Fruit fly (Drosophila melanogaster) whole organism, embryonic: ENCODE results near the gene Hip14.

Experiments used
- Blimp-1 ChIP-seq: fragments of 200-800 bp; sonication (Bioruptor generic); optimal IDR thresholded peaks from 3 replicates; lab custom pipeline; 2018; ENCODE audit warnings: missing biosample characterization, missing genetic modification characterization, mild to moderate bottlenecking, moderate library complexity, missing genetic modification reagents
- CG10431 ChIP-seq: fragments of 200-800 bp; sonication (Bioruptor generic); optimal IDR thresholded peaks from 3 replicates; lab custom pipeline; 2018; ENCODE audit warnings: missing biosample characterization, mild to moderate bottlenecking, missing genetic modification characterization
- CG12391 ChIP-seq: fragments of 200-800 bp; sonication (Bioruptor generic); optimal IDR thresholded peaks from 3 replicates; lab custom pipeline; 2018; ENCODE audit warnings: missing biosample characterization, mild to moderate bottlenecking, missing genetic modification characterization, moderate library complexity
- CG32772 ChIP-seq: fragments of 200-800 bp; sonication (Bioruptor generic); IDR thresholded peaks from 2 replicates; pipeline ENCODE4 v1.3.6; 2022; ENCODE audit warnings: missing biosample characterization, missing genetic modification characterization
- CG4820 ChIP-seq: fragments of 200-800 bp; sonication (Bioruptor generic); optimal IDR thresholded peaks from 3 replicates; lab custom pipeline; 2016; ENCODE audit warnings: missing biosample characterization, missing genetic modification characterization
- CG8388 ChIP-seq: fragments of 200-800 bp; sonication (Bioruptor generic); optimal IDR thresholded peaks from 2 replicates; lab custom pipeline; 2019; ENCODE audit warnings: missing biosample characterization, mild to moderate bottlenecking, missing genetic modification characterization, moderate library complexity
- CG8478 ChIP-seq: fragments of >200 bp; optimal IDR thresholded peaks from 2 replicates; lab custom pipeline; 2018
- D19A ChIP-seq: fragments of 200-800 bp; optimal IDR thresholded peaks from 3 replicates; lab custom pipeline; 2019; ENCODE audit warnings: missing biosample characterization, mild to moderate bottlenecking, missing genetic modification characterization, moderate library complexity
- Deaf1 ChIP-seq: fragments of 200-800 bp; optimal IDR thresholded peaks from 3 replicates; lab custom pipeline; 2019; ENCODE audit warnings: missing biosample characterization, mild to moderate bottlenecking, missing genetic modification characterization, moderate library complexity
- Doc2 ChIP-seq: fragments of 200-800 bp; sonication (Bioruptor generic); IDR thresholded peaks from 2 replicates; pipeline ENCODE4 v1.3.6; 2022; ENCODE audit warnings: missing biosample characterization, missing genetic modification characterization
- Doc3 ChIP-seq: fragments of 200-800 bp; sonication (Bioruptor generic); IDR thresholded peaks from 3 replicates; pipeline ENCODE4 v1.3.6; 2022; ENCODE audit warnings: missing biosample characterization, missing genetic modification characterization; ENCODE audit not compliant: partially characterized antibody
- Dp ChIP-seq: fragments of 200-800 bp; sonication (Bioruptor generic); optimal IDR thresholded peaks from 2 replicates; lab custom pipeline; 2018; ENCODE audit warnings: missing biosample characterization, mild to moderate bottlenecking, missing genetic modification characterization, moderate library complexity
- Drgx ChIP-seq: fragments of 200-800 bp; sonication (Bioruptor generic); IDR thresholded peaks from 2 replicates; pipeline ENCODE4 v1.3.6; 2022; ENCODE audit warnings: missing biosample characterization, missing genetic modification characterization
- Fer1 ChIP-seq: fragments of 200-800 bp; sonication (Bioruptor generic); optimal IDR thresholded peaks from 2 replicates; lab custom pipeline; 2017; ENCODE audit warnings: missing biosample characterization, mild to moderate bottlenecking, missing genetic modification characterization
- Gug ChIP-seq: fragments of 200-800 bp; sonication (Bioruptor generic); IDR thresholded peaks from 4 replicates; pipeline ENCODE4 v1.3.6; 2022; ENCODE audit warnings: missing biosample characterization, missing genetic modification characterization
- HLHmδ ChIP-seq: fragments of 200-800 bp; sonication (Bioruptor generic); optimal IDR thresholded peaks from 2 replicates; lab custom pipeline; 2018; ENCODE audit warnings: missing biosample characterization, mild to moderate bottlenecking, missing genetic modification characterization, moderate library complexity
- HmgD ChIP-seq: fragments of 200-800 bp; sonication (Bioruptor generic); optimal IDR thresholded peaks from 3 replicates; lab custom pipeline; 2016; ENCODE audit warnings: missing biosample characterization, missing genetic modification characterization
- Hr51 ChIP-seq, 2 experiments: fragments of 200-800 bp; sonication (Bioruptor generic); optimal IDR thresholded peaks; 2 replicates in 1 of 2; 3 replicates in 1 of 2; lab custom pipeline; 2016 to 2018; ENCODE audit warnings: missing biosample characterization in 2 of 2, missing genetic modification characterization in 2 of 2, mild to moderate bottlenecking in 1 of 2, moderate library complexity in 1 of 2
- Lim3 ChIP-seq: fragments of 200-800 bp; sonication (Bioruptor generic); IDR thresholded peaks from 2 replicates; pipeline ENCODE4 v1.3.6; 2022; ENCODE audit warnings: missing biosample characterization, missing genetic modification characterization
- MBD-R2 ChIP-seq: fragments of 200-800 bp; sonication (Bioruptor generic); IDR thresholded peaks from 2 replicates; pipeline ENCODE4 v1.3.6; 2022; ENCODE audit warnings: missing biosample characterization, missing genetic modification characterization
- Max ChIP-seq: fragments of 200-800 bp; sonication (Bioruptor generic); optimal IDR thresholded peaks from 2 replicates; lab custom pipeline; 2016; ENCODE audit warnings: missing biosample characterization, mild to moderate bottlenecking, missing genetic modification characterization
- Pdp1 ChIP-seq, 2 experiments: fragments of 200-800 bp; sonication (Bioruptor generic); optimal IDR thresholded peaks; 3 replicates each; lab custom pipeline; 2016; ENCODE audit warnings: missing biosample characterization in 2 of 2, missing genetic modification characterization in 2 of 2, mild to moderate bottlenecking in 1 of 2, moderate library complexity in 1 of 2
- Sry-β ChIP-seq: fragments of 200-800 bp; sonication (Bioruptor generic); optimal IDR thresholded peaks from 2 replicates; lab custom pipeline; 2018; ENCODE audit warnings: missing biosample characterization, mild to moderate bottlenecking, missing genetic modification characterization, moderate library complexity
- Stat92E ChIP-seq, 3 experiments: fragments of >200 bp in 2 of 3; fragments of 200-800 bp in 1 of 3; sonication (Bioruptor generic) in 1 of 3; optimal IDR thresholded peaks; 2 replicates each; lab custom pipeline; 2017 to 2019; ENCODE audit warnings: missing biosample characterization in 3 of 3, missing genetic modification characterization in 3 of 3, mild to moderate bottlenecking in 1 of 3, moderate library complexity in 1 of 3
- TFAM ChIP-seq: fragments of 200-800 bp; sonication (Bioruptor generic); optimal IDR thresholded peaks from 2 replicates; lab custom pipeline; 2017; ENCODE audit warnings: missing biosample characterization, missing genetic modification characterization, inconsistent platforms
- az2 ChIP-seq: fragments of 200-800 bp; sonication (Bioruptor generic); optimal IDR thresholded peaks from 3 replicates; lab custom pipeline; 2016; ENCODE audit warnings: missing biosample characterization, missing genetic modification characterization
- bowl ChIP-seq: fragments of 200-800 bp; sonication (Bioruptor generic); IDR thresholded peaks from 2 replicates; pipeline ENCODE4 v1.3.6; 2022; ENCODE audit warnings: missing biosample characterization, missing genetic modification characterization
- chm ChIP-seq: fragments of 200-800 bp; sonication (Bioruptor generic); IDR thresholded peaks from 2 replicates; pipeline ENCODE4 v1.3.6; 2022; ENCODE audit warnings: missing biosample characterization, missing genetic modification characterization
- chn ChIP-seq: fragments of 200-800 bp; sonication (Bioruptor generic); optimal IDR thresholded peaks from 2 replicates; lab custom pipeline; 2016; ENCODE audit warnings: missing biosample characterization, missing genetic modification characterization
- eve ChIP-seq, 2 experiments: fragments of >200 bp; optimal IDR thresholded peaks; 2 replicates each; lab custom pipeline; 2017; ENCODE audit warnings: missing biosample characterization in 2 of 2, missing genetic modification characterization in 2 of 2
- her ChIP-seq: fragments of 200-800 bp; sonication (Bioruptor generic); optimal IDR thresholded peaks from 2 replicates; lab custom pipeline; 2016; ENCODE audit warnings: missing biosample characterization, missing genetic modification characterization
- hth ChIP-seq: fragments of >200 bp; optimal IDR thresholded peaks from 2 replicates; lab custom pipeline; 2017; ENCODE audit warnings: inconsistent platforms
- jigr1 ChIP-seq: fragments of 200-800 bp; sonication (Bioruptor generic); IDR thresholded peaks from 3 replicates; pipeline ENCODE4 v1.3.6; 2022; ENCODE audit warnings: missing biosample characterization, missing genetic modification characterization
- ken ChIP-seq: fragments of 200-800 bp; sonication (Bioruptor generic); IDR thresholded peaks from 3 replicates; pipeline ENCODE4 v1.3.6; 2022; ENCODE audit warnings: missing biosample characterization, missing genetic modification characterization
- kni ChIP-seq: fragments of 200-800 bp; sonication (Bioruptor generic); optimal IDR thresholded peaks from 3 replicates; lab custom pipeline; 2017; ENCODE audit warnings: mild to moderate bottlenecking, missing biosample characterization, missing genetic modification reagents, missing genetic modification characterization
- mirr ChIP-seq: fragments of 200-800 bp; sonication (Bioruptor generic); optimal IDR thresholded peaks from 3 replicates; lab custom pipeline; 2018; ENCODE audit warnings: missing biosample characterization, mild to moderate bottlenecking, missing genetic modification characterization
- mld ChIP-seq: fragments of 200-800 bp; sonication (Bioruptor generic); IDR thresholded peaks from 3 replicates; pipeline ENCODE4 v1.3.6; 2022; ENCODE audit warnings: missing biosample characterization, missing genetic modification characterization; ENCODE audit not compliant: partially characterized antibody
- nau ChIP-seq: fragments of 200-800 bp; sonication (Bioruptor generic); optimal IDR thresholded peaks from 3 replicates; lab custom pipeline; 2017; ENCODE audit warnings: missing biosample characterization, mild to moderate bottlenecking, missing genetic modification characterization, missing genetic modification reagents
- pb ChIP-seq: fragments of 200-800 bp; sonication (Bioruptor generic); optimal IDR thresholded peaks from 3 replicates; lab custom pipeline; 2016; ENCODE audit warnings: missing biosample characterization, missing genetic modification characterization
- pita ChIP-seq: fragments of 200-800 bp; sonication (Bioruptor generic); optimal IDR thresholded peaks from 2 replicates; lab custom pipeline; 2017; ENCODE audit warnings: missing biosample characterization, mild to moderate bottlenecking, missing genetic modification characterization
- prd ChIP-seq, 3 experiments: fragments of >200 bp in 2 of 3; fragments of 200-800 bp in 1 of 3; sonication (Bioruptor generic) in 1 of 3; optimal IDR thresholded peaks in 2 of 3; IDR thresholded peaks in 1 of 3; 2 replicates in 2 of 3; 3 replicates in 1 of 3; pipeline versions ENCODE4 v1.3.6 to Lab custom; 2017 to 2022; ENCODE audit warnings: missing biosample characterization in 1 of 3, missing genetic modification characterization in 1 of 3
- so ChIP-seq: fragments of 200-800 bp; sonication (Bioruptor generic); IDR thresholded peaks from 3 replicates; pipeline ENCODE4 v1.3.6; 2022; ENCODE audit warnings: missing biosample characterization, missing genetic modification characterization
- sqz ChIP-seq: fragments of 200-800 bp; sonication (Bioruptor generic); optimal IDR thresholded peaks from 3 replicates; lab custom pipeline; 2018; ENCODE audit warnings: missing biosample characterization, mild to moderate bottlenecking, missing genetic modification characterization
- tin ChIP-seq: fragments of 200-800 bp; sonication (Bioruptor generic); optimal IDR thresholded peaks from 3 replicates; lab custom pipeline; 2016; ENCODE audit warnings: missing biosample characterization, missing genetic modification characterization
- toy ChIP-seq: fragments of 200-800 bp; sonication (Bioruptor generic); IDR thresholded peaks from 2 replicates; pipeline ENCODE4 v1.3.6; 2022; ENCODE audit warnings: missing biosample characterization, missing genetic modification characterization
- tup ChIP-seq: fragments of 200-800 bp; sonication (Bioruptor generic); optimal IDR thresholded peaks from 2 replicates; lab custom pipeline; 2016; ENCODE audit warnings: missing biosample characterization, mild to moderate bottlenecking, missing genetic modification characterization, moderate library complexity
- tx ChIP-seq: fragments of 200-800 bp; sonication (Bioruptor generic); optimal IDR thresholded peaks from 2 replicates; lab custom pipeline; 2016; ENCODE audit warnings: missing biosample characterization, missing genetic modification characterization
- vnd ChIP-seq: fragments of 200-800 bp; sonication (Bioruptor generic); IDR thresholded peaks from 3 replicates; pipeline ENCODE4 v1.3.6; 2022; ENCODE audit warnings: missing biosample characterization, missing genetic modification characterization; ENCODE audit not compliant: partially characterized antibody
- z ChIP-seq: fragments of 200-800 bp; sonication (Bioruptor generic); IDR thresholded peaks from 3 replicates; pipeline ENCODE4 v1.3.6; 2022; ENCODE audit warnings: missing biosample characterization, missing genetic modification characterization

Hip14 gene

dm6 chr3L:15982783-15983432 is 5.1 kb upstream of the Hip14 start, which contains the start of the genes brm and Arl1 (continued):
- TF ChIP-seq jigr1 (GFP tag; lab: Robert Waterston, UW) (peak; percentile 96), Dp (GFP tag; lab: Kevin White, UChicago) (peak; percentile 40), bowl (peak; percentile 97), MBD-R2 (peak; percentile 100), eve (GFP tag; optimal IDR thresholded peaks at IDR 0.05; lab: Kevin White, UChicago) (no peak), chm (GFP tag; lab: Robert Waterston, UW) (peak; percentile 97), pb (GFP tag; lab: Kevin White, UChicago) (peak; percentile 30), chn (peak; percentile 93), tx (GFP tag; lab: Kevin White, UChicago) (peak; percentile 83), mld (no peak), Blimp-1 (GFP tag; lab: Kevin White, UChicago) (peak; percentile 95), CG12391 (tag; lab: Kevin White, UChicago) (peak; percentile 99), az2 (GFP tag; lab: Kevin White, UChicago) (peak; percentile 97), Fer1 (GFP tag; lab: Kevin White, UChicago) (peak; percentile 99), Hr51 (GFP tag; optimal IDR thresholded peaks at IDR 0.05; lab: Kevin White, UChicago) (peak; percentile 94 to 97), CG4820 (GFP tag; lab: Kevin White, UChicago) (peak; percentile 97), Sry-β (GFP tag; lab: Kevin White, UChicago) (peak; percentile 61), Gug (peak; percentile 98), prd (optimal IDR thresholded peaks at IDR 0.05; lab: Kevin White, UChicago) (no peak), prd (GFP tag; IDR thresholded peaks at IDR 0.05; lab: Robert Waterston, UW) (peak; percentile 99), hth (lab: Kevin White, UChicago) (no peak), z (peak; percentile 79), mirr (GFP tag; lab: Kevin White, UChicago) (peak; percentile 97), CG8478 (lab: Kevin White, UChicago) (no peak), CG8388 (GFP tag; lab: Kevin White, UChicago) (peak; percentile 94), CG10431 (peak; percentile 92), tup (peak; percentile 96), nau (GFP tag; lab: Kevin White, UChicago) (no peak), ken (GFP tag; lab: Robert Waterston, UW) (peak; percentile 99), Deaf1 (tag; lab: Kevin White, UChicago) (peak; percentile 86), Stat92E (GFP tag; optimal IDR thresholded peaks at IDR 0.05; lab: Kevin White, UChicago) (peak in 1 of 3 experiments; percentile 89), Lim3 (GFP tag; lab: Robert Waterston, UW) (peak; percentile 95), sqz (GFP tag; lab: Kevin White, UChicago) (peak; percentile 98), Drgx (GFP tag; lab: Robert Waterston, UW) (peak; percentile 99), Doc3 (GFP tag; lab: Robert Waterston, UW) (no peak), toy (GFP tag; lab: Robert Waterston, UW) (peak; percentile 97), TFAM (GFP tag; lab: Kevin White, UChicago) (peak; percentile 80), HmgD (GFP tag; lab: Kevin White, UChicago) (peak; percentile 31), Doc2 (GFP tag; lab: Robert Waterston, UW) (peak; percentile 96), Pdp1 (GFP tag; optimal IDR thresholded peaks at IDR 0.05; lab: Kevin White, UChicago) (peak; percentile 92 to 93), vnd (GFP tag; lab: Robert Waterston, UW) (peak; percentile 49; the same call in 1 of the 3 replicates), pita (GFP tag; lab: Kevin White, UChicago) (no peak), HLHmδ (no peak), tin (peak; percentile 98), CG32772 (GFP tag; lab: Robert Waterston, UW) (peak; percentile 99), so (GFP tag; lab: Robert Waterston, UW) (peak; percentile 99), Max (GFP tag; lab: Kevin White, UChicago) (peak; percentile 98), D19A (tag; lab: Kevin White, UChicago) (peak; percentile 90), her (GFP tag; lab: Kevin White, UChicago) (peak; percentile 31), kni (GFP tag; lab: Kevin White, UChicago) (peak; percentile 93)
